Worm (Caenorhabditis elegans) whole organism, L4/young adult: ENCODE results near the gene nhr-101.

Source experiments
- dao-5 ChIP-seq: sonication (generic microtip); optimal IDR thresholded peaks from 2 replicates; lab custom pipeline; 2016; ENCODE audit warnings: missing genotype, missing genetic modification characterization, moderate library complexity, missing compliant biosample characterization
- him-1 ChIP-seq: sonication (generic microtip); optimal IDR thresholded peaks from 2 replicates; lab custom pipeline; 2016; ENCODE audit warnings: missing genotype, missing genetic modification reagents, missing genetic modification characterization, missing compliant biosample characterization

DNA sequence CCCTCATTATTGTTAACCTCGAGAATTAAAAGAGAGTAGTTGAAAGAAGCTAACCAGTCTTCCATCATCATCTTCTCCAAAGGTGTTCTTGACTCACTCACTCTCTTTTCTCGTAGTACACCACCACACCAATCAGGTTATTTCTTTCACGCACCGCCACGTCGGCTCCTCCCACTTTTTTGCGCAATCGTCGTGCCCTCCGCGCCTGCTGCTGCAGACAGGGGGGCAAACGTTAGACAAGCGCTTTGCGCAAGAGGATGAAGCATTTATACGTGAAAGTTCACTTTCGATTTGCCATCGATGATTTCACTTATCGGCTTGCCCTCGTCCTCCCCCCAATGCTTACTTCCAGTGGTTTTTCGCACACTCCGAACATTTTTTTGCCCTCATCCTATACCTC, 44.9 kb upstream of the nhr-101 start:
- TF ChIP-seq him-1 (no peak), dao-5 (no peak)
